Fruit fly (Drosophila melanogaster) whole organism, wandering third instar larva: Measurements from ENCODE around the gene CG14692.

Source experiments
- Abd-B ChIP-seq: fragments of >200 bp; optimal IDR thresholded peaks from 2 replicates; lab custom pipeline; 2017; ENCODE audit warnings: missing biosample characterization, missing genetic modification characterization
- CG32264 ChIP-seq: fragments of 200-800 bp; sonication (Bioruptor generic); optimal IDR thresholded peaks from 2 replicates; lab custom pipeline; 2016; ENCODE audit warnings: missing biosample characterization, missing genetic modification characterization
- CG9705 ChIP-seq: fragments of 200-800 bp; sonication (Bioruptor generic); optimal IDR thresholded peaks from 2 replicates; lab custom pipeline; 2018; ENCODE audit warnings: missing biosample characterization, mild to moderate bottlenecking, missing genetic modification characterization
- CrebA ChIP-seq: fragments of 200-800 bp; sonication (Bioruptor generic); optimal IDR thresholded peaks from 2 replicates; lab custom pipeline; 2016; ENCODE audit warnings: missing biosample characterization, mild to moderate bottlenecking, missing genetic modification characterization, borderline replicate concordance
- Dif ChIP-seq: fragments of 200-275, 200-300 bp; sonication (Bioruptor generic); optimal IDR thresholded peaks from 2 replicates; lab custom pipeline; 2018; ENCODE audit warnings: missing biosample characterization, missing genetic modification characterization; ENCODE audit not compliant: partially characterized antibody
- GATAd ChIP-seq: sonication (Bioruptor generic); optimal IDR thresholded peaks from 2 replicates; lab custom pipeline; 2016; ENCODE audit warnings: missing biosample characterization, missing genetic modification characterization
- HLH106 ChIP-seq: fragments of 200-800 bp; optimal IDR thresholded peaks from 3 replicates; lab custom pipeline; 2019; ENCODE audit warnings: missing biosample characterization, mild to moderate bottlenecking, missing genetic modification characterization, moderate library complexity
- Hnf4 ChIP-seq: fragments of 200-800 bp; sonication (Bioruptor generic); optimal IDR thresholded peaks from 2 replicates; lab custom pipeline; 2016; ENCODE audit warnings: missing biosample characterization, mild to moderate bottlenecking, missing genetic modification characterization
- Hr78 ChIP-seq: fragments of >200 bp; optimal IDR thresholded peaks from 2 replicates; lab custom pipeline; 2017; ENCODE audit warnings: missing biosample characterization, missing genetic modification characterization
- Hr83 ChIP-seq: fragments of 200-300 bp; sonication (Bioruptor generic); optimal IDR thresholded peaks from 2 replicates; lab custom pipeline; 2016; ENCODE audit warnings: missing biosample characterization, mild to moderate bottlenecking, missing genetic modification characterization, moderate library complexity; ENCODE audit not compliant: poor library complexity, severe bottlenecking
- Jra ChIP-seq: sonication (Bioruptor generic); optimal IDR thresholded peaks from 2 replicates; lab custom pipeline; 2016; ENCODE audit warnings: missing biosample characterization, missing genetic modification characterization
- Mio ChIP-seq: sonication (Bioruptor generic); optimal IDR thresholded peaks from 2 replicates; lab custom pipeline; 2016; ENCODE audit warnings: missing biosample characterization, missing genetic modification characterization
- Myc ChIP-seq: fragments of >200 bp; optimal IDR thresholded peaks from 2 replicates; lab custom pipeline; 2017
- N ChIP-seq: fragments of >200 bp; optimal IDR thresholded peaks from 2 replicates; lab custom pipeline; 2018; ENCODE audit warnings: missing biosample characterization, missing external identifiers, missing genetic modification characterization
- OdsH ChIP-seq: fragments of 200-800 bp; sonication (Bioruptor generic); optimal IDR thresholded peaks from 2 replicates; lab custom pipeline; 2016; ENCODE audit warnings: missing biosample characterization, mild to moderate bottlenecking, missing genetic modification characterization
- br ChIP-seq: fragments of 200-800 bp; sonication (Bioruptor generic); optimal IDR thresholded peaks from 2 replicates; lab custom pipeline; 2016; ENCODE audit warnings: missing biosample characterization, missing genetic modification characterization
- brk ChIP-seq: fragments of 200-800 bp; sonication (Bioruptor generic); optimal IDR thresholded peaks from 2 replicates; lab custom pipeline; 2016; ENCODE audit warnings: missing biosample characterization, mild to moderate bottlenecking, missing genetic modification characterization
- dl ChIP-seq, 2 experiments: fragments of 175-275, 200-275 bp in 1 of 2; fragments of 200-275 bp in 1 of 2; sonication (Bioruptor generic); optimal IDR thresholded peaks; lab custom pipeline; 2018; ENCODE audit warnings: mild to moderate bottlenecking in 2 of 2, missing biosample characterization in 2 of 2, missing genetic modification characterization in 2 of 2, moderate library complexity in 2 of 2; ENCODE audit not compliant: partially characterized antibody in 2 of 2, insufficient read depth in 1 of 2
- dsf ChIP-seq: sonication (Bioruptor generic); optimal IDR thresholded peaks from 2 replicates; lab custom pipeline; 2016; ENCODE audit warnings: missing biosample characterization, missing genetic modification characterization, borderline replicate concordance
- ey ChIP-seq: fragments of 200-800 bp; sonication (Bioruptor generic); optimal IDR thresholded peaks from 2 replicates; lab custom pipeline; 2016; ENCODE audit warnings: missing biosample characterization, missing genetic modification characterization
- fru ChIP-seq: fragments of 200-800 bp; sonication (Bioruptor generic); optimal IDR thresholded peaks from 3 replicates; lab custom pipeline; 2016; ENCODE audit warnings: missing biosample characterization, mild to moderate bottlenecking, missing genetic modification characterization
- h ChIP-seq: fragments of 200-800 bp; sonication (Bioruptor generic); optimal IDR thresholded peaks from 3 replicates; lab custom pipeline; 2016; ENCODE audit warnings: missing biosample characterization, mild to moderate bottlenecking, missing genetic modification characterization
- jim ChIP-seq: fragments of 175-275, 200-325 bp; sonication (Bioruptor generic); optimal IDR thresholded peaks from 2 replicates; lab custom pipeline; 2016; ENCODE audit warnings: missing biosample characterization, mild to moderate bottlenecking, missing genetic modification characterization
- lola ChIP-seq: fragments of >200 bp; optimal IDR thresholded peaks from 2 replicates; lab custom pipeline; 2017; ENCODE audit warnings: missing biosample characterization, missing genetic modification characterization
- psq ChIP-seq: fragments of 200-800 bp; sonication (Bioruptor generic); optimal IDR thresholded peaks from 3 replicates; lab custom pipeline; 2017; ENCODE audit warnings: missing biosample characterization, mild to moderate bottlenecking, missing genetic modification characterization, moderate library complexity
- rgr ChIP-seq: fragments of 200-800 bp; sonication (Bioruptor generic); optimal IDR thresholded peaks from 3 replicates; lab custom pipeline; 2016; ENCODE audit warnings: missing biosample characterization, mild to moderate bottlenecking, missing genetic modification characterization
- sage ChIP-seq: fragments of 200-800 bp; sonication (Bioruptor generic); optimal IDR thresholded peaks from 2 replicates; lab custom pipeline; 2016; ENCODE audit warnings: missing biosample characterization, mild to moderate bottlenecking, missing genetic modification characterization
- sv ChIP-seq: fragments of 200-800 bp; sonication (Bioruptor generic); optimal IDR thresholded peaks from 3 replicates; lab custom pipeline; 2016; ENCODE audit warnings: missing biosample characterization, missing genetic modification characterization
- tai ChIP-seq: sonication (Bioruptor generic); optimal IDR thresholded peaks from 2 replicates; lab custom pipeline; 2016; ENCODE audit warnings: missing biosample characterization, missing genetic modification characterization
- usp ChIP-seq: fragments of >200 bp; optimal IDR thresholded peaks from 2 replicates; lab custom pipeline; 2017; ENCODE audit warnings: missing biosample characterization, missing genetic modification characterization
- woc ChIP-seq: sonication (Bioruptor generic); optimal IDR thresholded peaks from 2 replicates; lab custom pipeline; 2016; ENCODE audit warnings: missing biosample characterization, mild to moderate bottlenecking, missing genetic modification characterization

Gene CG14692

DNA sequence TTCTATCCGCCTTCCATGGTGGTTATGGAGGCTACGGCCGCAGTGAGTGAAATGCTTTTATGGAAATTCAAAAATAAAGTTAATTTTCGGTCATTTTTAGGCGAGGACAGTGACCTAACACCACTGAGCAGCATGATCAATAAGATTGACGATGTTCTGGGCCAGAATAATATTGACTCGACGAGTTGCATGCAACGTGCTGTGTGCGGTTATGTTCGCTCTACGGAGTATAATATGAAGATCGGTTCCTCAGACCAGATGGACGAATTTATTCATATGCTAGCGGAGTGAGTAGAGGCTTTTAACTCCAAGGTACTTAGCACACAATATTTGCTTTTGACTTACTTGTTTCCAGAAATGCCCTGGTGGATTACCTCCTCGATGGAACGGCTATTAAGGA is 23.6 kb downstream of the CG14692 start:
- TF ChIP-seq psq (GFP tag; lab: Kevin White, UChicago) (no peak), brk (GFP tag; lab: Kevin White, UChicago) (no peak), usp (GFP tag; lab: Kevin White, UChicago) (no peak), jim (GFP tag; lab: Kevin White, UChicago) (no peak), Jra (GFP tag; lab: Kevin White, UChicago) (no peak), dl (GFP tag; optimal IDR thresholded peaks at IDR 0.05; lab: Kevin White, UChicago; ENCODE audit: insufficient read depth in 1 of 2, partially characterized antibody in 2 of 2) (no peak), sage (no peak), Hr78 (no peak), fru (no peak), rgr (GFP tag; lab: Kevin White, UChicago) (no peak)
- TF ChIP-seq, all 38 proteins: peak for 0

DNA sequence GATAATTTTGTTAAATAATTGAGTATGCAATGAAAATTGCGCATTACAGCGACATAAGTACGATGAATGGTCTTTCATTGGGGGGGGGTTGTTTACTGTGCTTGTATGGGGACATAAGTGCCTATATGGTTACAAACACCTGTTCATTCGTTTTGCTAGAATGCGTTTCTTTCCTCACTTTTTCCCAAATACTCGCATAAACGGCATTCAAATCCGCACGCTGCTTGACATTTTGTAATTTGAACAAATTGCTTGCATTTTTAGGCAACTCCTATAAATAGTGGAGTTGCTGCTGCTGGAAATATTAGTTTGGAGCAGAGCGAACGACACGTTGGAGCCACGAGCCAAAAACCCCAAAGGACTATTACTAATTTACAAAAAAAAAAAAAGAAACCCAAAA is 24.5 kb downstream of the CG14692 start, which contains the start of gene Desi:
Desi (plus strand) TSS at position 301 of the 400 bp plus-strand sequence.
- TF ChIP-seq Hnf4, result no peak
- no peak for TF ChIP-seq N
- no peak for TF ChIP-seq ey (GFP tag; lab: Kevin White, UChicago)
- TF ChIP-seq h (GFP tag; lab: Kevin White, UChicago), result no peak
- TF ChIP-seq Myc, result no peak
- no peak for TF ChIP-seq psq (GFP tag; lab: Kevin White, UChicago)
- TF ChIP-seq OdsH, result no peak
- no peak for TF ChIP-seq CrebA (GFP tag; lab: Kevin White, UChicago)
- TF ChIP-seq Hr78, result no peak
- no peak for TF ChIP-seq rgr (GFP tag; lab: Kevin White, UChicago)
- no peak for TF ChIP-seq Abd-B (GFP tag; lab: Kevin White, UChicago)

DNA sequence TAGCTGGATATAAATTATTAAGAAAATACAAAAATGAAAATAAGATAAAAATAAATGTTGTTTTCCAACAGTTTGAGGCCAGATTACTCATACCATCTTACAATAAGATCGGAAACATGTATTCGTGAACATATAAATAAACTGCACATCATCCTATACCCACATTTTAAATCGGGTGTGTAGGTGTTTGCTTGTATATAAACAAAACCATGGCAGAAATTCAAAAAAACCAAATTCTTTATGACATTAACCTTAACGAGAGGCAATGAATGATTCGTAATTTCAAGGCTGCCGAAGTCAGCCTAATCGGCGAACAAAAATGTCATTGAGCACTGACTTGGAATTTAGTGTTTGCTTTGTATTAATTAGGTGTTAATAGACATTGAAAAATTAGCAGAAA is 25.6 kb downstream of the CG14692 start:
- TF ChIP-seq dl (GFP tag; optimal IDR thresholded peaks at IDR 0.05; lab: Kevin White, UChicago; ENCODE audit: insufficient read depth in 1 of 2, partially characterized antibody in 2 of 2) (no peak), lola (GFP tag; lab: Kevin White, UChicago) (no peak), usp (GFP tag; lab: Kevin White, UChicago) (no peak), psq (GFP tag; lab: Kevin White, UChicago) (no peak), CG32264 (GFP tag; lab: Kevin White, UChicago) (no peak), tai (GFP tag; lab: Kevin White, UChicago) (no peak), CG9705 (GFP tag; lab: Kevin White, UChicago) (no peak), sv (GFP tag; lab: Kevin White, UChicago) (no peak), rgr (GFP tag; lab: Kevin White, UChicago) (no peak), GATAd (GFP tag; lab: Kevin White, UChicago) (no peak), Mio (no peak), dsf (GFP tag; lab: Kevin White, UChicago) (no peak)

dm6 chr3R:10777274-10777673 is 26.5 kb downstream of the CG14692 start, which contains the start of the genes CG45076, CG45078 and fau:
CG45076 (minus strand) TSS chr3R:10777374.
CG45078 (minus strand) TSS chr3R:10777374.
fau (minus strand) TSS chr3R:10777374.
- TF ChIP-seq Hnf4, result no peak
- TF ChIP-seq Dif, result no peak

DNA sequence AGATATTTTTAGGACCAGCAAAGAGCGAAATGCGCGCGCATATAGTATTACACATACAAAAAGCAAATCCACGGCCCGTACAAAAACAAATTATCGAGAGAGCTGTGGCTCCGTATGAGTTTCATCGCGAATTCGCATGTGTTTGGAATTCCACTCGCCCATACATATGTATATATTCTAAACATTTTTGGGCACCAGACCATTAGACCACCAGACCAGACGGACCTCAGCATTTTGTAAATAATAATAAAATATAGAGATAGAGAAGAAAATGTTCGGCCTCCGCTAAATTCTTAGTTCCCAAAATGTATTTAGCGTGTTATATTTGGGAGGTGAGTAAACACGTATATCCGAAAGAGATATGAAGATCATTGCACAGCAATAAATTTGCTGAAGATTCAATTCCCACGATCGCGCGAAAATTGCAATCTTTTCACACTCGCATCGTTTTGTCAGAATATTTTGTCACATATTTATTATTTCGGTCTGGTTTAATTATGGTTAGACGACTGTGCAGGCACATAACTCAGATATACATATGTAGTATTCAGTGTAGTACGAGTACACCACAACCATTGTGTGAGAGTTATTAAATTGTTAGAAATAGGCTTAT is 27.6 kb downstream of the CG14692 start:
- TF ChIP-seq usp (GFP tag; lab: Kevin White, UChicago) (no peak), tai (GFP tag; lab: Kevin White, UChicago) (no peak), Mio (no peak), GATAd (GFP tag; lab: Kevin White, UChicago) (no peak), brk (GFP tag; lab: Kevin White, UChicago) (no peak), HLH106 (tag; lab: Kevin White, UChicago) (no peak), CrebA (GFP tag; lab: Kevin White, UChicago) (no peak), ey (GFP tag; lab: Kevin White, UChicago) (no peak), h (GFP tag; lab: Kevin White, UChicago) (no peak), br (GFP tag; lab: Kevin White, UChicago) (no peak), Abd-B (GFP tag; lab: Kevin White, UChicago) (no peak), Hr83 (GFP tag; lab: Kevin White, UChicago) (no peak), Myc (no peak), dl (GFP tag; optimal IDR thresholded peaks at IDR 0.05; lab: Kevin White, UChicago; ENCODE audit: insufficient read depth in 1 of 2, partially characterized antibody in 2 of 2) (no peak), woc (no peak)
- TF ChIP-seq, all 38 proteins: peak for 0
